Worm (Caenorhabditis elegans): ENCODE results near the gene cyn-17.
A peak's percentile ranks its signal among the peaks of the same experiment; 100 is the strongest.

ce11 chrV:5825478-5825877, 26.0 kb downstream of the cyn-17 start:
- TF ChIP-seq hlh-30 (tag; optimal IDR thresholded peaks at IDR 0.05; ENCODE audit: insufficient read depth) (no peak), unc-39 (tag; optimal IDR thresholded peaks at IDR 0.05) (no peak), dpl-1 (GFP tag; optimal IDR thresholded peaks at IDR 0.05) (no peak), lin-39 (tag; optimal IDR thresholded peaks at IDR 0.05) (no peak), unc-62 (GFP tag; optimal IDR thresholded peaks at IDR 0.05 in 1 of 2) (peak in 1 of 2 experiments; percentile 58), unc-62 (tag; optimal IDR thresholded peaks at IDR 0.05) (no peak), F26F4.8 (GFP tag; conservative IDR thresholded peaks at IDR 0.05) (no peak), jun-1 (tag; optimal IDR thresholded peaks at IDR 0.05) (no peak), D1046.2 (GFP tag; IDR thresholded peaks at IDR 0.05) (no peak)

All from whole organism, L4 larva.